Fruit fly (Drosophila melanogaster) Kc167 (cell line): Measurements from ENCODE around the gene Ugt37B1.

ENCODE experiments used
- Myc ChIP-seq: fragments of >200 bp; optimal IDR thresholded peaks from 2 replicates; lab custom pipeline; 2017; ENCODE audit warnings: missing external identifiers
- Sin3A ChIP-seq: fragments of >200 bp; optimal IDR thresholded peaks from 2 replicates; lab custom pipeline; 2018; ENCODE audit warnings: missing external identifiers
- h ChIP-seq: fragments of >200 bp; optimal IDR thresholded peaks from 3 replicates; lab custom pipeline; 2018; ENCODE audit warnings: missing external identifiers
- insv ChIP-seq: fragments of >200 bp; optimal IDR thresholded peaks from 3 replicates; lab custom pipeline; 2018; ENCODE audit warnings: missing external identifiers
- psq ChIP-seq: fragments of >200 bp; optimal IDR thresholded peaks from 2 replicates; lab custom pipeline; 2017; ENCODE audit warnings: missing external identifiers
- ttk ChIP-seq: sonication (Bioruptor generic); optimal IDR thresholded peaks from 2 replicates; lab custom pipeline; 2017; ENCODE audit warnings: missing external identifiers

The Ugt37B1 gene

DNA sequence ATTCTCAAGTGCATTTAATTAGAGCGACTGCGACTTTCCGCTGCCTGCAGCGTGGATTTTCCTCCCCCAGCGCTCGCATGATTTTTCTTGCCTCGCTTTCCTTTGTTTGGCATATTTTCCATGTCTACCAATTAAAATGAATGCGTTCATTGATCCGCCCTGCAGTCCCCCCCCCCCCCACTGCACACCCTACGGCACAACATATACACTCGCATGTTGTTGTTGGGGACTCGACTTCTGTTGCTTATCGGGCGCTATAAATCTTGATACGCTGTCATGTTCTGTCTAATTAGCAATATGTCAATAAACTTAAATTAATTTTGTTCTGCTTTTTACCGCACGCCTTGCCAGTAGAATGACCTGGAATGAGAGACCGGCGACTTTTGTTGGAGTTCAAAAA lies 11.6 kb downstream of the Ugt37B1 start:
- TF ChIP-seq ttk (lab: Kevin White, UChicago): no peak
- no peak for TF ChIP-seq Myc
- TF ChIP-seq Sin3A: no peak
- TF ChIP-seq insv: no peak
- TF ChIP-seq psq (lab: Kevin White, UChicago): no peak
- TF ChIP-seq h (lab: Kevin White, UChicago): no peak

DNA sequence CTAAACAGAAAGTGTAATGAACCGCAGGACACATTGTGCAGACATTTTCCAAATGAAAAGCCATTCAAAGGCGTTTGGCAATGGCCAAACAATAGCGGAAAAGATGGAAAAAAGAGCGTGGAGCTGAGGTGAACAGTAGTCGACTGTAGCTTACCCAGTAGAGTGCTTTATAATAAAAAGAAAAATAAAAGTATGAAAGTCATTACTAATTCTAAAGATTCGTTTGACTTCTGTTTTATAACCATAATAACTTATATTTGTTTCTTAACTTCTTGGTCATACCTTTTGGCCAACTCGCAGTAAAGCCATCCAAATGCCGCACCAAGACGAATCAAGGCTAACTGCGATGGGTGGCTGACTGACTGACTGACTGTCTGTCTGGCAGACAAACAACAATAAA lies 14.4 kb downstream of the Ugt37B1 start:
- TF ChIP-seq psq (lab: Kevin White, UChicago): no peak
- no peak for TF ChIP-seq h (lab: Kevin White, UChicago)
- no peak for TF ChIP-seq insv
- no peak for TF ChIP-seq Sin3A
- no peak for TF ChIP-seq ttk (lab: Kevin White, UChicago)
- TF ChIP-seq Myc: no peak

DNA sequence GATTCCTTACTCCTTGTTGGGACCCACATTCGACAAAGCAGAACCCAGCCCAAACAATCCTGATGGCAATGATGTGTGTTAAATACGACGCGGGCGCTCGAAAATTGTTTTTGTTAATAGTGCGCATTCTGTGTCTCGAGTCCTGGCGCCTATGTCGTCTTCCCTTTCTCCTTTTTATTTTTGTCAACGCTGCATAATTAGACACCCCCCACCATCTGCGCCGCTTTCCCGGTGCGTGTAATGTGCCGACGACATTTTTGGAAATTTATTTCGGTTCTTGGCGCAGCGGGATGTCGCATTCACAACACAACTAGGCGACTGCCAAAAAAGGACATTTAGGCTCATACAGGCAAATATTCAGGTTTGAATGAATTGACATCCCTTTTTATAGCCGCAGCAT lies 16.2 kb downstream of the Ugt37B1 start:
- TF ChIP-seq h (lab: Kevin White, UChicago) (no peak), ttk (lab: Kevin White, UChicago) (no peak), Myc (no peak), psq (lab: Kevin White, UChicago) (no peak), insv (no peak), Sin3A (no peak)

DNA sequence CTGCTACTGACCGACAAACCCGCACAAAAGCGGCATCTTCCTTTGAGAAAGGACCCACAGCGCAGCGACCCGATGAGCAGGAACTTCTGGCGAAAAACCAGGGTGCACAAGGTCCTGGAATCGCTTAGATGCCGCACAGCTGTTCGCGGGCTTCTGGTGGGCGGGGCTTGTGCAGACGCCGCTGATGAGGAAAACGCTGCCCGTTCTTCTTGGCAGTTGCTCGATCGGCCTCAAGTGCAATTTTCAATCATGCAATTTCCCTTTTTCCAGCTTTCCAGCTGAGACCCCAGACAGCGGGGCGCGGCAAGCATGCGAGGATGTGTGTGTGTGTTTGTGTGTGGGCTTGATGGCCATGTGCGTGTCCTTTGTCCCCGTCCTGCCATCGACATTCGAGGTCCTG lies 17.2 kb downstream of the Ugt37B1 start:
- TF ChIP-seq Sin3A (no peak), ttk (lab: Kevin White, UChicago) (no peak), h (lab: Kevin White, UChicago) (no peak), Myc (no peak), insv (no peak), psq (lab: Kevin White, UChicago) (no peak)

DNA sequence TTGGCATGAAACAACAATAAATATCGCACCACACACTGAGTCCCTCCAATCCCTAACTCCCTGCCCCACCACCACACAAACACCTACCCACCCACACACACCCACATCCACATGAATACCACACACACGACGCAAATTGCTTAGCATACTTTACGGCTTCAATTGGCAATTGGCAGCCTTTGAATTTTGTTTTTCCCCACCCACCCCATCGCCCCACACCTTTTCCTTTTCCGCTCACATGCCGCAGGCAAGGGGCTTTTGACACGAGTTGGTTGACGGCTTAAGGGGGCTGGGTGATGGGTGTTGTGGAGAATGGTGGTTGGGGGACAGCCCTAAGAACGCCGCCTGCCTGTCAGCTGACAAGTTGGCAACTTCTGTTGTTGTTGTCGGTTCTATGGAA lies 24.6 kb downstream of the Ugt37B1 start:
- no peak for TF ChIP-seq h (lab: Kevin White, UChicago)
- TF ChIP-seq insv: no peak
- TF ChIP-seq psq (lab: Kevin White, UChicago): no peak
- no peak for TF ChIP-seq Sin3A
- TF ChIP-seq ttk (lab: Kevin White, UChicago): no peak
- no peak for TF ChIP-seq Myc

DNA sequence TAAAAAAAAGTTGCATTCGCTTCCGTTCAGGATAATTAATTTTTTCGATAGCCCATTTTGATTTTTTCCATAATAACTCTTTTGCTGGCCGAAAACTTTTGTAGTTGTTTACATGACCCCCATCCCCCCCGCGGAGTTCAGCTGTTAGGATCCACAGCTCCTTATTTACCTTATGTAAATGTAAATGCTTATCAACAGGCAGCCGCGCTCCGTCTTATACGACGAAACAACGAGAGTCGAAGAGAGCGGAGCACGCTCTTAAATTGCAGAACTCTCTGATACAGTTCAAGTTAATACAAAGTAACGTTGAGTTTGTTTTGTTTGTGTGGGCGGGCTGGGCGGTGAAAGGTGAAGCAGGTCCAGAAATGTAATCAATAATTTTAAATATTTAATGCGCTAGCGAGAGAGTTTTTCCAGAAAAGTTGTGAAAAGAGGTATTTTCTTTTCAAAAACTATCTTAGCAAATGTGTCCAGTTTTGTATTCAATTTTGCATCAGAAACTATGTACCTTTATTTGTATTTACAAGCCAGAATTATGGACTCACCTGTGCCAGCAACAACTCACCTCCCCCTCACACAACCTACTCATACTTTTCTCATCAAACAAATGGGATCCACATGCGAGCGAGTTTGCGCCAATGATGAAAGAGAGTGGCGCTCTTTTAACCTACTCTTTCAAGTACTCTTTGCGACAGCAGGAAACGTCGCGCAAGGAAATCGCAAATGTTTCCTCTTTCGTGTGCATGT lies 27.6 kb downstream of the Ugt37B1 start:
- no peak for TF ChIP-seq insv

DNA sequence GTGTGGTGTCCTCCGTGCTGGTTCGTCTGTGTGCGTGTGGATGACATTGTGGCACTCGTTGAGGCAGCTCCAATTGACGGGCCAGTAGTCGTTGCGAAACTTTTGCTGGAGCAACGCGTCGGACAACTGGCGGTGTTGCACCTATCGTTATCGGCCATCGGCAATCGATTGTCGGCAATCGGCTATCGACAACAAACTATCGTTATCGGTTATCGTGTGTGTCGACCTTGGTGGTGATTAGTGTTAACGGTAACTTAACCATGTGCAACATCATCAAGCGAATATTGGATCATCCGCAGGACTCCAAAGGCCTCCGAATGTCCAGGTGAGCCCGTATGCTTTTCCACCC lies 28.1 kb downstream of the Ugt37B1 start, which contains the start of gene Ddr:
Ddr (plus strand) TSS at position 119 of the 349 bp plus-strand sequence.
- TF ChIP-seq insv (no peak), Myc (no peak), h (lab: Kevin White, UChicago) (no peak), psq (lab: Kevin White, UChicago) (no peak), Sin3A (no peak), ttk (lab: Kevin White, UChicago) (no peak)

DNA sequence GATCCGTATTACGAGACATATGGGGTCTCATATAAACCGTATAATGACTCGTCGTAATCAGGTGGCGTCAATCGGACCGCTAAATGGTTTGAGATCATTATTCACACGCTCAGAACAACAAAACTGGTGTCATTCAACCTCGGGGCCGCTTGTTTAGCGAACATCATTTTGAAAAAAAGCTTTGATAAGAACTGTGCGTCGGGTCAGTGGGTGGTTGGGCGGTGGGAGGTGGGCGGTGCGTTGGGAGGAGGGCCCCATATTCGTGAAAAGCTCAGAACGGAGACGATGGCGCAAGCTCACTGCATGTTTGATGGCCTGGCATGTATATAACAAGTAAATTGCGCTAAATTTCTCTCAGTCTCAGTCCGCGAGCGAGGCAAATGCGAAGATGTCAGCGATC lies 30.6 kb downstream of the Ugt37B1 start, which contains the start of gene AANATL2:
AANATL2 (plus strand) TSS at position 372 of the 400 bp plus-strand sequence.
- TF ChIP-seq psq (lab: Kevin White, UChicago) (no peak), insv (no peak), ttk (lab: Kevin White, UChicago) (no peak), h (lab: Kevin White, UChicago) (no peak), Myc (no peak), Sin3A (no peak)

DNA sequence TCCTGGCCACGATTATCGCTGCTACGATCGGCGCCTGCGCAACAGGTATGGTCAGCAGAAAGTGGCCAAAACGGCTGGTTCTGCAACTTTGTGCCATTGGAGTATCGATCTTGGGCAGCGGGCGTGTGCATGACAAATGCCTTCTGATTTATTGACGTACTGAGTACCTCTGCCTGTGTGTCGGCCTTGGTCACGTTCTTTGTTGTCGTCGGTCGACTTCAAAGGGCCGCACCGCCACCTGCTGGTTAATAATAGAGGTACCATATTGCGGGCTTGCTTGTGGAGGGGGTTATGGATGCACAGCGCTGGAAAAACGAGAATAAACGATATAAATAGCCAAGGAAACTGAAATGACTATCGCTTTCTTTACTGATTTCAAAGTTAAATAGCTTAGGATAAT lies 34.8 kb downstream of the Ugt37B1 start:
- TF ChIP-seq insv (no peak), psq (lab: Kevin White, UChicago) (no peak), h (lab: Kevin White, UChicago) (no peak), Sin3A (no peak), Myc (no peak), ttk (lab: Kevin White, UChicago) (no peak)

DNA sequence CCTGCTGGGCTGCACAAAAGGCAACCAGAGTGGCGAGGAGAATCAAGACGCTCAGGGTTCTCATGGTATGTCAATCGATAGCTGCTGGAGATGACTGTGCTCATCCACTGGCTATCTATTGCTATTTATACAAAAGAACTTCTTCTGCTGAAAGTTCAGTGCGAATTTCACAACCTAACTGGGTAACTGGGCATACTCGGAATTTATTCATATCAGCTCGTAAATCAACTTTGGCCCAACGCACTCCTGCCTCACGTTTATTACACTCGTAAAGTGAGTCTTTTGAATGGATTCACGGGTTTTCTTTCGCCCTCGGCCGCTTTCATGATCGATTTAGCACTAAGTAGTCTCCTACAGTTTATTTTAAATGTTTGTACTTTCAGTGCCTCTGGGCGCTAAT lies 39.5 kb downstream of the Ugt37B1 start, which contains the start of gene CG13983:
CG13983 (minus strand) TSS at position 101 of the 400 bp plus-strand sequence.
- TF ChIP-seq insv (no peak), psq (lab: Kevin White, UChicago) (no peak), ttk (lab: Kevin White, UChicago) (no peak), h (lab: Kevin White, UChicago) (no peak), Myc (no peak), Sin3A (no peak)

DNA sequence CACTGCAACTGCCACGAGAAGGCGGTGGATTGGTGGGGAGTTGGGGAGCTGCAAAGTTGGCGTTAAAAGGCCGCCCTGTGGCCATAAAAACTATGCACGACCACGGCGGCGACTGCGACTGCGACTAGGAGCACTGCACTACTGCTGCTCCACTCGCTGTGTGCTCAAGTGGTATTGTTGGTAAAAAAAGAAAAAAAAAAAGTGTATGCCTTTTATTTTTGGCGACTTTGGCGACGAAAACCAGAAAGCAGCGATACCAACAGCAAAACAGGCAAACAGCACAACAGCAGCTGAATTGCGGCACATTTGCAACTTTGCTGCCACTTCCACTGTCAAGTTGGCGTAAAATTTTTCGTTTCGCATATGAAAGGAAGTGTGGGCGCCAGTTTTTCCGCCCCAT lies 46.5 kb downstream of the Ugt37B1 start:
- TF ChIP-seq Myc (no peak), insv (no peak), ttk (lab: Kevin White, UChicago) (no peak)

DNA sequence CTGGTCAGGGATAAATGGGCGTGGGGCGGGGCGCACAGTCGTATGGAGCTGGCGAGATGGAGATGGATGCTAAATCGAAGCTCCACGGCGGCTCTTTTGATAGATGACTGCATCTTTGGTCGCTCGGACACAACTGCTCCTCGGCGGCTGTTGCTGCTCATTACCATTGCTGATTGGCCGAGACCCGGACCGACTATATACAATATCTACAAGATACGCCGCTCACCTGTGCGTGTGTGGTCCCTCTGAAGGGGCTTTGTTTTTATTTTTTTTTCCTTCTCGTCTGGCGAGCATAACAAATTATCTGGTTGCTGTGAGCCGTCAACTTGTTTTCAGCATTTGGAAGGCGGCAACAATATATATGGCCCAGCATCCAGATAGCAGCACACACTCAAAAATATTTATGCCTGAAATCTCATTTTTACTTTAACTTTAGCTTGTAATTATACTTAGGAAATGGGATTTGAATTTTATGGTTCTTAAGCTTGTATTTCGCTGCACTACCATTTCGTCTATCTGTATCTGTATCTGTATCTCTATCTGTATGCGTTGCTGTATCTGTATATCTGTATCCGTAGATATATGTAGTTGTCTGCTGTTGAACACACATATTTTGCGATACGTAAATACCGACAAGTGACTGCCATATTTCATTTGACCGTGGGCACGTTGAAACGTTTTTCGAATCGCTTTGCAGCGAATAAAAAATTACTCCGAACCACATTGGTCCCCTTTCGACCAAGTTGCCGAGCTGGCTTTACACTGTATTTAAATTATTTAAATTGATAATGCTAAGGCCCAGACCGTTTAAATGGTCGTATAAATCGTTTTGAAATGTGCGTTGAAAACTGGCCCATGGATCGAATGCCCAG lies 49.4 kb downstream of the Ugt37B1 start:
- no peak for TF ChIP-seq psq (lab: Kevin White, UChicago)
- no peak for TF ChIP-seq Myc
- TF ChIP-seq h (lab: Kevin White, UChicago): no peak
- TF ChIP-seq Sin3A: no peak
- TF ChIP-seq insv: no peak
- no peak for TF ChIP-seq ttk (lab: Kevin White, UChicago)

DNA sequence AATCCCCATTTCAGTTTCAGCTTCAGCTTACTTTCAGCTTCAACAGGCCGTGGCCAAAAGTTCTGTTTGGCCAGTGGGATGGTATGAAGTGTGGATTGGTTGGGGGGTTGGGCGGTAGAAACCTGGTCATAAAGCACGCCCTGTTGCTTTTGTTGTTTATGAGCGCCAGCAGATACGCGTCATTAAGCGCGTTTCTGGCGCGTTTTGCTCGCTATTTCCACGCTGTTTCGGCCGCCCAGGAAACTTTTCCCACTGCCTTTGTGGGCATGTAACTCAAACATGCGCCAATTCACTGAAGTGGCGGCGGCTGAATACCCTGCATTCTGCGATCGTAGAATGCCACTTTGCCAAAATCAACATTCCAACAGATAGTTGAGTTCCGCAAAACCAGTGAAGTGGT lies 51.1 kb downstream of the Ugt37B1 start:
- no peak for TF ChIP-seq Myc
- TF ChIP-seq h (lab: Kevin White, UChicago): no peak
- TF ChIP-seq insv: no peak
- TF ChIP-seq Sin3A: no peak
